Fruit fly (Drosophila melanogaster): ENCODE results near the gene IFT46.

Gene IFT46

DNA sequence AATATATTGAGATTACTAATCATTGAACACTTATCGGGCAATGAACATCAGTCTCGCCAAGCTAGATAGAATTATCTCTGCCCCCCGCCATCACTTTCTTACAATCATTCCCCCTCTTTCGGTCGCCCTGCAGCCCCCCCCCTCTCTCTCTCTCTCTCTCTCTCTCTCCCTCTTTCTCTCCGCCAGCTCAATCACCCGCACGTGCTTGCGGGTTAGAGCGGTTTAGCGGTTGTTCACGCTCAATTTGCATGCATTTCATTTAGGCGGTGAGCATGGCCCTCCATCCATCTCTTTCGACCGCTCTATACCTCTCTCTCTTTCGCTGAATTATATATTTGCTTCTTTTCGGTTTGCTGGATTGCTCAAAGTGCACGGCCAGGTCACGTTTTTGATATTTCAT lies 13.2 kb upstream of the IFT46 start (continued):
- no peak for TF ChIP-seq HLH4C (GFP tag; IDR thresholded peaks at IDR 0.05; ENCODE audit: partially characterized antibody)
- TF ChIP-seq ase (GFP tag; IDR thresholded peaks at IDR 0.05): no peak
- TF ChIP-seq vnd (GFP tag; IDR thresholded peaks at IDR 0.05; ENCODE audit: partially characterized antibody): no peak
- no peak for TF ChIP-seq CG7745 (tag; optimal IDR thresholded peaks at IDR 0.05)
- TF ChIP-seq sens (GFP tag): peak; percentile 55
- no peak for TF ChIP-seq CG2202 (tag; optimal IDR thresholded peaks at IDR 0.05)
- peak; percentile 31 for TF ChIP-seq da (GFP tag; optimal IDR thresholded peaks at IDR 0.05)
- no peak for TF ChIP-seq CG4328 (GFP tag; optimal IDR thresholded peaks at IDR 0.05)
- no peak for TF ChIP-seq pan (optimal IDR thresholded peaks at IDR 0.05)
- no peak for TF ChIP-seq pan (GFP tag; optimal IDR thresholded peaks at IDR 0.05 in 1 of 2, IDR thresholded peaks at IDR 0.05 in 1 of 2)
- TF ChIP-seq CG9876 (GFP tag; optimal IDR thresholded peaks at IDR 0.05): no peak
- peak in 1 of 2 experiments; percentile 26 for TF ChIP-seq Hr78 (GFP tag; optimal IDR thresholded peaks at IDR 0.05)
- TF ChIP-seq gcm (GFP tag; optimal IDR thresholded peaks at IDR 0.05): peak; percentile 34
- TF ChIP-seq cwo (GFP tag; optimal IDR thresholded peaks at IDR 0.05): peak; percentile 91
- no peak for TF ChIP-seq D (optimal IDR thresholded peaks at IDR 0.05)
- no peak for TF ChIP-seq D (GFP tag; optimal IDR thresholded peaks at IDR 0.05)
- TF ChIP-seq CG3407 (GFP tag; optimal IDR thresholded peaks at IDR 0.05): no peak
- TF ChIP-seq CG14441 (GFP tag; IDR thresholded peaks at IDR 0.05): no peak
- no peak for TF ChIP-seq CkIIα-i1 (GFP tag; IDR thresholded peaks at IDR 0.05)
- TF ChIP-seq psq (GFP tag; optimal IDR thresholded peaks at IDR 0.05): no peak
- no peak for TF ChIP-seq Awh (GFP tag; IDR thresholded peaks at IDR 0.05)
- no peak for TF ChIP-seq mirr (GFP tag; optimal IDR thresholded peaks at IDR 0.05)
- TF ChIP-seq CG12236 (GFP tag; optimal IDR thresholded peaks at IDR 0.05): no peak
- no peak for TF ChIP-seq CG12744 (GFP tag; optimal IDR thresholded peaks at IDR 0.05)
- no peak for TF ChIP-seq repo (GFP tag; optimal IDR thresholded peaks at IDR 0.05)
- TF ChIP-seq gsb-n (tag; optimal IDR thresholded peaks at IDR 0.05): peak; percentile 69
- TF ChIP-seq CG10321 (GFP tag; IDR thresholded peaks at IDR 0.05): peak; percentile 73
- TF ChIP-seq Med (GFP tag): peak; percentile 34
- no peak for TF ChIP-seq CG6272 (GFP tag; IDR thresholded peaks at IDR 0.05)
- TF ChIP-seq CHES-1-like (GFP tag; optimal IDR thresholded peaks at IDR 0.05): no peak
- no peak for TF ChIP-seq ab (GFP tag; optimal IDR thresholded peaks at IDR 0.05)
- TF ChIP-seq CG9727 (GFP tag; optimal IDR thresholded peaks at IDR 0.05): no peak
- no peak for TF ChIP-seq lmd (GFP tag; IDR thresholded peaks at IDR 0.05)
- TF ChIP-seq CG11456 (GFP tag; IDR thresholded peaks at IDR 0.05): no peak
- no peak for TF ChIP-seq ham (GFP tag; IDR thresholded peaks at IDR 0.05)
- no peak for TF ChIP-seq jing (GFP tag; optimal IDR thresholded peaks at IDR 0.05)
- TF ChIP-seq pnt (GFP tag; optimal IDR thresholded peaks at IDR 0.05): no peak
- TF ChIP-seq CG7987 (GFP tag; optimal IDR thresholded peaks at IDR 0.05): peak; percentile 49
- TF ChIP-seq ci (GFP tag; IDR thresholded peaks at IDR 0.05): 0 out of 3 replicates have a peak, but pooled peaks have one; percentile 21
- no peak for TF ChIP-seq luna (GFP tag; optimal IDR thresholded peaks at IDR 0.05)
- TF ChIP-seq odd (GFP tag; optimal IDR thresholded peaks at IDR 0.05): no peak
- TF ChIP-seq CG1024 (GFP tag; IDR thresholded peaks at IDR 0.05): no peak
- no peak for TF ChIP-seq lola (GFP tag; optimal IDR thresholded peaks at IDR 0.05)
- no peak for TF ChIP-seq ken (GFP tag; IDR thresholded peaks at IDR 0.05)
- no peak for TF ChIP-seq row (GFP tag; IDR thresholded peaks at IDR 0.05)
- TF ChIP-seq CG6689 (GFP tag; IDR thresholded peaks at IDR 0.05): no peak
- TF ChIP-seq CG9797 (GFP tag; optimal IDR thresholded peaks at IDR 0.05): no peak
- peak in 1 of 2 experiments; percentile 50 for TF ChIP-seq tll (GFP tag; optimal IDR thresholded peaks at IDR 0.05)
- TF ChIP-seq Sry-δ (GFP tag; optimal IDR thresholded peaks at IDR 0.05): no peak
- TF ChIP-seq vvl (GFP tag; IDR thresholded peaks at IDR 0.05): peak; percentile 74
- TF ChIP-seq zen2 (GFP tag; IDR thresholded peaks at IDR 0.05; ENCODE audit: partially characterized antibody): no peak
- TF ChIP-seq gsb (GFP tag; IDR thresholded peaks at IDR 0.05): no peak
